Fruit fly (Drosophila melanogaster): ENCODE data around the gene Gr64c.

DNA sequence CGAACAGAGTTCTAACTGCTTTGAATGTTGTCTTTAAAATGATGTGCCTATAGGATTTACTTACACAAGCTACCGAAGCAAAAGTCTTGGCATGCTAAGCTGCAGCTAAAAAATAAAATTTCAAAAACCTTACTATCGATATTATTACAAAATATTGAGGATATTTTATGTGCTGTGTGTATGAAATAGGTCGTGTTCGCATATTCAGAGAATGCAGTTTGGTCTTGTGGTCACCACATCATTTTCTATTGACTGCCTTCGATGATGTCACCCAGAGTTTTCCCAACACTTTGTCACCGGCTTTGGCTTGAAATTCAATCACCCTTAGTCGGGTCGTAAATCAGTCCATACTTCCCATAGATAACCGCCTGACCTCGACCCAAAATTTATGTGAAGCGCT, 19.2 kb downstream of the Gr64c start, which contains the start of gene Dpy-30L2:
- TF ChIP-seq jim (GFP tag; optimal IDR thresholded peaks at IDR 0.05), result no peak
- TF ChIP-seq Vsx2 (GFP tag; optimal IDR thresholded peaks at IDR 0.05; ENCODE audit: partially characterized antibody), result no peak
- TF ChIP-seq sv (GFP tag; optimal IDR thresholded peaks at IDR 0.05), result no peak
- no peak for TF ChIP-seq CrebA (GFP tag; optimal IDR thresholded peaks at IDR 0.05; ENCODE audit: borderline replicate concordance)
- no peak for TF ChIP-seq Mio (GFP tag; optimal IDR thresholded peaks at IDR 0.05)
- no peak for TF ChIP-seq usp (GFP tag; optimal IDR thresholded peaks at IDR 0.05)
- TF ChIP-seq pan (optimal IDR thresholded peaks at IDR 0.05), result no peak
- TF ChIP-seq br (GFP tag; optimal IDR thresholded peaks at IDR 0.05), result no peak
- no peak for TF ChIP-seq Hr78 (GFP tag; optimal IDR thresholded peaks at IDR 0.05)
- TF ChIP-seq Abd-B (GFP tag; optimal IDR thresholded peaks at IDR 0.05), result no peak
- TF ChIP-seq psq (GFP tag; optimal IDR thresholded peaks at IDR 0.05), result no peak
- no peak for TF ChIP-seq Hnf4 (GFP tag; optimal IDR thresholded peaks at IDR 0.05)
- no peak for TF ChIP-seq Jra (GFP tag; optimal IDR thresholded peaks at IDR 0.05)
- TF ChIP-seq Sp1 (GFP tag; optimal IDR thresholded peaks at IDR 0.05), result no peak
